Fruit fly (Drosophila melanogaster) whole organism, embryonic: Measurements from ENCODE around the gene tth.

Experiments
- ATbp ChIP-seq: fragments of 200-800 bp; sonication (Bioruptor generic); optimal IDR thresholded peaks from 2 replicates; lab custom pipeline; 2017; ENCODE audit warnings: missing biosample characterization, mild to moderate bottlenecking, missing genetic modification characterization, missing genetic modification reagents
- Asciz ChIP-seq: fragments of 200-800 bp; sonication (Bioruptor generic); optimal IDR thresholded peaks from 2 replicates; lab custom pipeline; 2017; ENCODE audit warnings: missing biosample characterization, mild to moderate bottlenecking, missing genetic modification characterization, missing genetic modification reagents
- Atf6 ChIP-seq: fragments of 200-800 bp; sonication (Bioruptor generic); IDR thresholded peaks from 2 replicates; pipeline ENCODE4 v1.3.6; 2022; ENCODE audit warnings: missing biosample characterization, missing genetic modification characterization
- Bteb2 ChIP-seq: fragments of 200-800 bp; sonication (Bioruptor generic); optimal IDR thresholded peaks from 2 replicates; lab custom pipeline; 2016; ENCODE audit warnings: missing biosample characterization, missing genetic modification characterization
- CG10147 ChIP-seq: fragments of 200-800 bp; sonication (Bioruptor generic); optimal IDR thresholded peaks from 2 replicates; lab custom pipeline; 2019; ENCODE audit warnings: missing biosample characterization, mild to moderate bottlenecking, missing genetic modification characterization, moderate library complexity
- CG12104 ChIP-seq: fragments of 200-800 bp; sonication (Bioruptor generic); optimal IDR thresholded peaks from 3 replicates; lab custom pipeline; 2016; ENCODE audit warnings: missing biosample characterization, missing genetic modification characterization
- CG1233 ChIP-seq: fragments of 200-800 bp; sonication (Bioruptor generic); optimal IDR thresholded peaks from 4 replicates; lab custom pipeline; 2018; ENCODE audit warnings: missing biosample characterization, mild to moderate bottlenecking, missing genetic modification characterization
- CG12744 ChIP-seq: fragments of 200-800 bp; sonication (Bioruptor generic); optimal IDR thresholded peaks from 2 replicates; lab custom pipeline; 2016; ENCODE audit warnings: missing biosample characterization, missing genetic modification characterization
- CG13775 ChIP-seq: fragments of 200-800 bp; sonication (Bioruptor generic); optimal IDR thresholded peaks from 3 replicates; lab custom pipeline; 2017; ENCODE audit warnings: missing biosample characterization, mild to moderate bottlenecking, missing genetic modification characterization
- CG17829 ChIP-seq: fragments of 200-800 bp; optimal IDR thresholded peaks from 2 replicates; lab custom pipeline; 2019; ENCODE audit warnings: missing biosample characterization, mild to moderate bottlenecking, missing genetic modification characterization, moderate library complexity
- CG17912 ChIP-seq: fragments of 200-800 bp; sonication (Bioruptor generic); optimal IDR thresholded peaks from 2 replicates; lab custom pipeline; 2018; ENCODE audit warnings: missing biosample characterization, mild to moderate bottlenecking, missing genetic modification characterization
- CG18476 ChIP-seq: fragments of 200-800 bp; sonication (Bioruptor generic); optimal IDR thresholded peaks from 2 replicates; lab custom pipeline; 2016; ENCODE audit warnings: missing biosample characterization, mild to moderate bottlenecking, missing genetic modification characterization
- CG2129 ChIP-seq: fragments of 200-800 bp; sonication (Bioruptor generic); IDR thresholded peaks from 2 replicates; pipeline ENCODE4 v1.3.6; 2022; ENCODE audit warnings: missing biosample characterization, missing genetic modification characterization; ENCODE audit not compliant: partially characterized antibody
- CG2712 ChIP-seq: fragments of 200-800 bp; optimal IDR thresholded peaks from 3 replicates; lab custom pipeline; 2019; ENCODE audit warnings: missing biosample characterization, mild to moderate bottlenecking, missing genetic modification characterization, moderate library complexity
- CG32532 ChIP-seq: fragments of 200-800 bp; sonication (Bioruptor generic); IDR thresholded peaks from 2 replicates; pipeline ENCODE4 v1.3.6; 2022; ENCODE audit warnings: missing biosample characterization, missing genetic modification characterization
- CG33213 ChIP-seq: fragments of 200-800 bp; sonication (Bioruptor generic); optimal IDR thresholded peaks from 3 replicates; lab custom pipeline; 2016; ENCODE audit warnings: missing biosample characterization, missing genetic modification characterization
- CG34422 ChIP-seq: fragments of 200-800 bp; sonication (Bioruptor generic); IDR thresholded peaks from 3 replicates; pipeline ENCODE4 v1.3.6; 2022; ENCODE audit warnings: missing biosample characterization, missing genetic modification characterization
- CG7556 ChIP-seq: fragments of 200-800 bp; sonication (Bioruptor generic); optimal IDR thresholded peaks from 2 replicates; lab custom pipeline; 2017; ENCODE audit warnings: missing biosample characterization, mild to moderate bottlenecking, missing genetic modification characterization
- CG7839 ChIP-seq: fragments of 200-800 bp; sonication (Bioruptor generic); optimal IDR thresholded peaks from 3 replicates; lab custom pipeline; 2018; ENCODE audit warnings: missing biosample characterization, mild to moderate bottlenecking, missing genetic modification characterization, moderate library complexity
- CG9437 ChIP-seq: fragments of 200-800 bp; sonication (Bioruptor generic); optimal IDR thresholded peaks from 2 replicates; lab custom pipeline; 2018; ENCODE audit warnings: missing biosample characterization, mild to moderate bottlenecking, missing genetic modification characterization
- CG9797 ChIP-seq: fragments of 200-800 bp; sonication (Bioruptor generic); optimal IDR thresholded peaks from 3 replicates; lab custom pipeline; 2018; ENCODE audit warnings: missing biosample characterization, mild to moderate bottlenecking, missing genetic modification characterization
- Dad ChIP-seq: fragments of 200-800 bp; sonication (Bioruptor generic); optimal IDR thresholded peaks from 3 replicates; lab custom pipeline; 2016; ENCODE audit warnings: missing biosample characterization, missing genetic modification characterization
- E2f2 ChIP-seq: fragments of 200-800 bp; sonication (Bioruptor generic); IDR thresholded peaks from 2 replicates; pipeline ENCODE4 v1.3.6; 2022; ENCODE audit warnings: missing biosample characterization, missing genetic modification characterization
- Fer1 ChIP-seq: fragments of 200-800 bp; sonication (Bioruptor generic); optimal IDR thresholded peaks from 2 replicates; lab custom pipeline; 2017; ENCODE audit warnings: missing biosample characterization, mild to moderate bottlenecking, missing genetic modification characterization
- Fer3 ChIP-seq: fragments of 200-800 bp; sonication (Bioruptor generic); optimal IDR thresholded peaks from 2 replicates; lab custom pipeline; 2018; ENCODE audit warnings: missing biosample characterization, mild to moderate bottlenecking, missing genetic modification characterization, moderate library complexity
- H2.0 ChIP-seq: fragments of 200-800 bp; sonication (Bioruptor generic); IDR thresholded peaks from 2 replicates; pipeline ENCODE4 v1.3.6; 2022; ENCODE audit warnings: missing biosample characterization, missing genetic modification characterization
- HLH4C ChIP-seq: fragments of 200-800 bp; sonication (Bioruptor generic); IDR thresholded peaks from 3 replicates; pipeline ENCODE4 v1.3.6; 2022; ENCODE audit warnings: missing biosample characterization, missing genetic modification characterization; ENCODE audit not compliant: partially characterized antibody
- Hr3 ChIP-seq: fragments of 200-800 bp; sonication (Bioruptor generic); optimal IDR thresholded peaks from 3 replicates; lab custom pipeline; 2016; ENCODE audit warnings: missing biosample characterization, missing genetic modification characterization
- Kr ChIP-seq: fragments of 200-800 bp; sonication (Bioruptor generic); optimal IDR thresholded peaks from 2 replicates; lab custom pipeline; 2017; ENCODE audit warnings: missing biosample characterization, mild to moderate bottlenecking, missing genetic modification characterization
- NFAT ChIP-seq: fragments of 200-800 bp; sonication (Bioruptor generic); IDR thresholded peaks from 2 replicates; pipeline ENCODE4 v1.3.6; 2022; ENCODE audit warnings: missing biosample characterization, missing genetic modification characterization
- ac ChIP-seq: fragments of 200-800 bp; sonication (Bioruptor generic); optimal IDR thresholded peaks from 3 replicates; lab custom pipeline; 2017; ENCODE audit warnings: missing biosample characterization, mild to moderate bottlenecking, missing genetic modification characterization
- amos ChIP-seq: fragments of 200-800 bp; sonication (Bioruptor generic); IDR thresholded peaks from 2 replicates; pipeline ENCODE4 v1.3.6; 2022; ENCODE audit warnings: missing biosample characterization, missing genetic modification characterization; ENCODE audit not compliant: partially characterized antibody
- az2 ChIP-seq: fragments of 200-800 bp; sonication (Bioruptor generic); optimal IDR thresholded peaks from 3 replicates; lab custom pipeline; 2016; ENCODE audit warnings: missing biosample characterization, missing genetic modification characterization
- bab2 ChIP-seq: fragments of 200-800 bp; sonication (Bioruptor generic); optimal IDR thresholded peaks from 2 replicates; lab custom pipeline; 2016; ENCODE audit warnings: missing biosample characterization, missing genetic modification characterization
- cg ChIP-seq: fragments of 200-800 bp; sonication (Bioruptor generic); optimal IDR thresholded peaks from 3 replicates; lab custom pipeline; 2019; ENCODE audit warnings: missing biosample characterization, mild to moderate bottlenecking, missing genetic modification characterization, moderate library complexity
- crc ChIP-seq: fragments of 200-800 bp; sonication (Bioruptor generic); optimal IDR thresholded peaks from 2 replicates; lab custom pipeline; 2016; ENCODE audit warnings: missing biosample characterization, missing genetic modification characterization
- danr ChIP-seq: fragments of 200-800 bp; sonication (Bioruptor generic); IDR thresholded peaks from 2 replicates; pipeline ENCODE4 v1.3.6; 2022; ENCODE audit warnings: missing biosample characterization, missing genetic modification characterization
- dmrt11E ChIP-seq: fragments of 200-800 bp; sonication (Bioruptor generic); optimal IDR thresholded peaks from 3 replicates; lab custom pipeline; 2018; ENCODE audit warnings: missing biosample characterization, mild to moderate bottlenecking, missing genetic modification characterization, moderate library complexity
- exex ChIP-seq: fragments of 200-800 bp; sonication (Bioruptor generic); optimal IDR thresholded peaks from 4 replicates; lab custom pipeline; 2018; ENCODE audit warnings: missing biosample characterization, mild to moderate bottlenecking, missing genetic modification characterization, moderate library complexity
- grau ChIP-seq: fragments of 200-800 bp; optimal IDR thresholded peaks from 3 replicates; lab custom pipeline; 2019; ENCODE audit warnings: missing biosample characterization, mild to moderate bottlenecking, missing genetic modification characterization, moderate library complexity
- kay ChIP-seq: fragments of 200-800 bp; sonication (Bioruptor generic); optimal IDR thresholded peaks from 2 replicates; lab custom pipeline; 2016; ENCODE audit warnings: missing biosample characterization, missing genetic modification characterization
- lbe ChIP-seq: fragments of 200-800 bp; sonication (Bioruptor generic); optimal IDR thresholded peaks from 2 replicates; lab custom pipeline; 2016; ENCODE audit warnings: missing biosample characterization, mild to moderate bottlenecking, missing genetic modification characterization
- lilli ChIP-seq: fragments of 200-800 bp; sonication (Bioruptor generic); optimal IDR thresholded peaks from 3 replicates; lab custom pipeline; 2016; ENCODE audit warnings: missing biosample characterization, missing genetic modification characterization
- mirr ChIP-seq: fragments of 200-800 bp; sonication (Bioruptor generic); optimal IDR thresholded peaks from 3 replicates; lab custom pipeline; 2018; ENCODE audit warnings: missing biosample characterization, mild to moderate bottlenecking, missing genetic modification characterization
- onecut ChIP-seq: fragments of 200-800 bp; sonication (Bioruptor generic); IDR thresholded peaks from 2 replicates; pipeline ENCODE4 v1.3.6; 2022; ENCODE audit warnings: missing biosample characterization, missing genetic modification characterization
- rib ChIP-seq: fragments of 200-800 bp; sonication (Bioruptor generic); IDR thresholded peaks from 2 replicates; pipeline ENCODE4 v1.3.6; 2022; ENCODE audit warnings: missing biosample characterization, missing genetic modification characterization
- ro ChIP-seq: fragments of 200-800 bp; sonication (Bioruptor generic); IDR thresholded peaks from 2 replicates; pipeline ENCODE4 v1.3.6; 2022; ENCODE audit warnings: missing biosample characterization, missing genetic modification characterization
- schlank ChIP-seq: fragments of 200-800 bp; sonication (Bioruptor generic); optimal IDR thresholded peaks from 2 replicates; lab custom pipeline; 2018; ENCODE audit warnings: missing biosample characterization, mild to moderate bottlenecking, missing genetic modification characterization
- tgo ChIP-seq: fragments of 200-800 bp; sonication (Bioruptor generic); IDR thresholded peaks from 3 replicates; pipeline ENCODE4 v1.3.6; 2022; ENCODE audit warnings: missing biosample characterization, missing genetic modification characterization
- z ChIP-seq: fragments of 200-800 bp; sonication (Bioruptor generic); IDR thresholded peaks from 3 replicates; pipeline ENCODE4 v1.3.6; 2022; ENCODE audit warnings: missing biosample characterization, missing genetic modification characterization
- zen2 ChIP-seq: fragments of 200-800 bp; sonication (Bioruptor generic); IDR thresholded peaks from 3 replicates; pipeline ENCODE4 v1.3.6; 2022; ENCODE audit warnings: missing biosample characterization, missing genetic modification characterization; ENCODE audit not compliant: partially characterized antibody

tth gene

dm6 chrX:13626579-13626894 is 10.2 kb upstream of the tth start (continued):
- TF ChIP-seq NFAT (GFP tag; lab: Robert Waterston, UW) (peak; percentile 93), ac (GFP tag; lab: Kevin White, UChicago) (no peak), z (no peak), CG18476 (no peak), danr (GFP tag; lab: Robert Waterston, UW) (peak; percentile 59), zen2 (GFP tag; lab: Robert Waterston, UW) (no peak), grau (tag; lab: Kevin White, UChicago) (peak; percentile 98), ro (GFP tag; lab: Robert Waterston, UW) (no peak), CG9797 (GFP tag; lab: Kevin White, UChicago) (no peak), Kr (no peak), Fer3 (peak; percentile 82), ATbp (GFP tag; lab: Kevin White, UChicago) (peak; percentile 56), CG10147 (GFP tag; lab: Kevin White, UChicago) (peak; percentile 70), CG12744 (peak; percentile 57), crc (peak; percentile 41), rib (GFP tag; lab: Robert Waterston, UW) (peak; percentile 86), exex (tag; lab: Kevin White, UChicago) (peak; percentile 46), mirr (GFP tag; lab: Kevin White, UChicago) (peak; percentile 62), lbe (GFP tag; lab: Kevin White, UChicago) (no peak), Asciz (GFP tag; lab: Kevin White, UChicago) (peak; percentile 41), CG7839 (tag; lab: Kevin White, UChicago) (peak; percentile 82), kay (GFP tag; lab: Kevin White, UChicago) (peak; percentile 62), HLH4C (GFP tag; lab: Robert Waterston, UW) (no peak), CG32532 (GFP tag; lab: Robert Waterston, UW) (peak; percentile 85), onecut (GFP tag; lab: Robert Waterston, UW) (peak; percentile 49), Hr3 (GFP tag; lab: Kevin White, UChicago) (peak; percentile 67), CG9437 (GFP tag; lab: Kevin White, UChicago) (peak; percentile 68), Fer1 (GFP tag; lab: Kevin White, UChicago) (peak; percentile 88), bab2 (GFP tag; lab: Kevin White, UChicago) (peak; percentile 77), tgo (GFP tag; lab: Robert Waterston, UW) (peak; percentile 81), H2.0 (GFP tag; lab: Robert Waterston, UW) (peak; percentile 39; the same call in 1 of the 2 replicates), CG2712 (peak; percentile 74), amos (GFP tag; lab: Robert Waterston, UW) (no peak), az2 (GFP tag; lab: Kevin White, UChicago) (peak; percentile 76), CG34422 (peak; percentile 63; the same call in 1 of the 3 replicates), Dad (GFP tag; lab: Kevin White, UChicago) (peak; percentile 66), CG33213 (GFP tag; lab: Kevin White, UChicago) (peak; percentile 51), CG7556 (GFP tag; lab: Kevin White, UChicago) (peak; percentile 74), CG17829 (tag; lab: Kevin White, UChicago) (peak; percentile 54), Bteb2 (GFP tag; lab: Kevin White, UChicago) (peak; percentile 58), schlank (peak; percentile 50), CG13775 (peak; percentile 55), Atf6 (GFP tag; lab: Robert Waterston, UW) (peak; percentile 87), CG1233 (peak; percentile 74), cg (GFP tag; lab: Kevin White, UChicago) (peak; percentile 84), CG12104 (GFP tag; lab: Kevin White, UChicago) (peak; percentile 66), CG2129 (GFP tag; lab: Robert Waterston, UW) (no peak), lilli (GFP tag; lab: Kevin White, UChicago) (peak; percentile 84), E2f2 (peak; percentile 50), dmrt11E (tag; lab: Kevin White, UChicago) (peak; percentile 43), CG17912 (GFP tag; lab: Kevin White, UChicago) (peak; percentile 27)
